Fruit fly (Drosophila melanogaster) whole organism, wandering third instar larva: ENCODE measurements around the gene Syt7.

Source experiments
- CrebA ChIP-seq: fragments of 200-800 bp; sonication (Bioruptor generic); optimal IDR thresholded peaks from 2 replicates; lab custom pipeline; 2016; ENCODE audit warnings: missing biosample characterization, mild to moderate bottlenecking, missing genetic modification characterization, borderline replicate concordance
- HLH106 ChIP-seq: fragments of 200-800 bp; optimal IDR thresholded peaks from 3 replicates; lab custom pipeline; 2019; ENCODE audit warnings: missing biosample characterization, mild to moderate bottlenecking, missing genetic modification characterization, moderate library complexity
- Hnf4 ChIP-seq: fragments of 200-800 bp; sonication (Bioruptor generic); optimal IDR thresholded peaks from 2 replicates; lab custom pipeline; 2016; ENCODE audit warnings: missing biosample characterization, mild to moderate bottlenecking, missing genetic modification characterization
- Hr78 ChIP-seq: fragments of >200 bp; optimal IDR thresholded peaks from 2 replicates; lab custom pipeline; 2017; ENCODE audit warnings: missing biosample characterization, missing genetic modification characterization
- Jra ChIP-seq: sonication (Bioruptor generic); optimal IDR thresholded peaks from 2 replicates; lab custom pipeline; 2016; ENCODE audit warnings: missing biosample characterization, missing genetic modification characterization
- jim ChIP-seq: fragments of 175-275, 200-325 bp; sonication (Bioruptor generic); optimal IDR thresholded peaks from 2 replicates; lab custom pipeline; 2016; ENCODE audit warnings: missing biosample characterization, mild to moderate bottlenecking, missing genetic modification characterization
- psq ChIP-seq: fragments of 200-800 bp; sonication (Bioruptor generic); optimal IDR thresholded peaks from 3 replicates; lab custom pipeline; 2017; ENCODE audit warnings: missing biosample characterization, mild to moderate bottlenecking, missing genetic modification characterization, moderate library complexity

DNA sequence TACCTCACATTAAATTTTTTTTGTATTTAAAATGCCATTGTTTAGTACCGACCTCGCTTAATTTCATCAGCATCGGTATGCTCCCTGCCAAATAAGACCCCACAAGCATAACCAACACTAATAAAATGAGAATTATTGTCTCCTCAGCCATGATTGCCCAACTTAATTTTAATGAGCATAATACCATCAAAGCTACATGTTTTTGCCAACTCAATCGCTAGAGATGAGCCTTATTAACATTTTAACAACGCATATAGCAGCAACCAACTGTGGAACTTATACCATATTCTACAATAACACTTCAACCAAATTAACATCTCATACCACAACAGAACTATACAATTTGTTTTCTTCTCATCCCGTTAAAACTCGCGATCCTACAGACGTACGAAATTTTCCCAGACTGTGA lies 7.4 kb upstream of the Syt7 start, which contains the start of gene Zip102B:
- TF ChIP-seq Hr78 (GFP tag; lab: Kevin White, UChicago) (peak; percentile 72), Jra (GFP tag; lab: Kevin White, UChicago) (no peak), CrebA (no peak), jim (GFP tag; lab: Kevin White, UChicago) (no peak), psq (GFP tag; lab: Kevin White, UChicago) (no peak), Hnf4 (GFP tag; lab: Kevin White, UChicago) (no peak), HLH106 (tag; lab: Kevin White, UChicago) (no peak)
